Worm (Caenorhabditis elegans) whole organism, mixed stage, embryonic: ENCODE data around the gene nlp-63.
A peak's percentile ranks its signal among the peaks of the same experiment; 100 is the strongest.

Experiments used
- blmp-1 ChIP-seq: fragments of 150-350 bp; optimal IDR thresholded peaks from 2 replicates; lab custom pipeline; 2014; ENCODE audit warnings: missing biosample characterization, missing genetic modification characterization
- ceh-43 ChIP-seq: fragments of 200-800 bp; sonication (Bioruptor generic); optimal IDR thresholded peaks from 2 replicates; lab custom pipeline; 2018; ENCODE audit warnings: mild to moderate bottlenecking, missing genetic modification characterization, moderate library complexity, missing compliant biosample characterization
- ces-1 ChIP-seq: fragments of 150-350 bp; optimal IDR thresholded peaks from 2 replicates; lab custom pipeline; 2014; ENCODE audit warnings: missing biosample characterization, missing genetic modification reagents, missing genetic modification characterization
- ham-2 ChIP-seq: fragments of 200-800 bp; sonication (Bioruptor generic); optimal IDR thresholded peaks from 2 replicates; lab custom pipeline; 2018; ENCODE audit warnings: mild to moderate bottlenecking, missing genetic modification characterization, missing compliant biosample characterization
- hlh-1 ChIP-seq: fragments of 150-350 bp; optimal IDR thresholded peaks from 2 replicates; lab custom pipeline; 2014; ENCODE audit warnings: missing biosample characterization, missing genetic modification reagents, missing genetic modification characterization
- mab-5 ChIP-seq: fragments of 150-350 bp; optimal IDR thresholded peaks from 2 replicates; lab custom pipeline; 2014; ENCODE audit warnings: missing biosample characterization, missing genetic modification characterization
- mls-2 ChIP-seq: sonication (generic microtip); optimal IDR thresholded peaks from 2 replicates; lab custom pipeline; 2016; ENCODE audit warnings: mild to moderate bottlenecking, missing genetic modification characterization, moderate library complexity, missing compliant biosample characterization
- nhr-237 ChIP-seq: fragments of 150-350 bp; optimal IDR thresholded peaks from 2 replicates; lab custom pipeline; 2014; ENCODE audit warnings: missing biosample characterization, missing genetic modification characterization
- nhr-76 ChIP-seq: sonication (generic microtip); optimal IDR thresholded peaks from 2 replicates; lab custom pipeline; 2017; ENCODE audit warnings: missing biosample characterization, missing genetic modification characterization
- pha-4 ChIP-seq: fragments of 150-350 bp; optimal IDR thresholded peaks from 2 replicates; lab custom pipeline; 2018; ENCODE audit warnings: missing biosample characterization, missing genetic modification reagents, missing genetic modification characterization
- sem-2 ChIP-seq: fragments of 200-800 bp; sonication (Bioruptor generic); optimal IDR thresholded peaks from 2 replicates; lab custom pipeline; 2018; ENCODE audit warnings: mild to moderate bottlenecking, missing genetic modification characterization, missing compliant biosample characterization
- snpc-4 ChIP-seq: fragments of 150-350 bp; optimal IDR thresholded peaks from 2 replicates; lab custom pipeline; 2014; ENCODE audit warnings: missing biosample characterization, missing genetic modification characterization
- unc-120 ChIP-seq: sonication (generic microtip); optimal IDR thresholded peaks from 2 replicates; lab custom pipeline; 2017; ENCODE audit warnings: missing genetic modification characterization, missing compliant biosample characterization; ENCODE audit not compliant: poor library complexity, severe bottlenecking
- ztf-11 ChIP-seq: fragments of 150-350 bp; optimal IDR thresholded peaks from 2 replicates; lab custom pipeline; 2014; ENCODE audit warnings: missing biosample characterization, missing genetic modification characterization

nlp-63 gene

DNA sequence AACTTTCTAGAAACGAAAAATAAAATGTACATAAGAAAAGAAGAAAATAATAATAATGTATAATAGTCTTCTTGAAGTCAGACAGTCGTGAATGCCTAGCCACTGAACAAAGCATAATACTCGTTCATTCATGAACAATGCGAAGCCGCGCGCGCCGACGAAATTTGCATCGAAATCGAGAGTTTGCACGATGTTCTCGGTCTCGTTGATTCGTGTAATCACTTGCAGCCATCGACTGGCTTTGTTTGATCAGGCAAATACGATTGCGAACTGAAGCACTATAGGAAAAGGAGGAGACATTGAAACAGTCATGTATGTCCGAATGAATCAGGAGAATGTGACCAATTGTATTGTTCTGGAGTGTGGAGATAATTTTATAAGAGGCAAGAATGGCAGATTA, 48.6 kb downstream of the nlp-63 start:
- TF ChIP-seq nhr-76 (tag; lab: Kevin White, UChicago) (no peak), pha-4 (tag; lab: Kevin White, UChicago) (peak; percentile 68), mab-5 (tag; lab: Kevin White, UChicago) (no peak), ham-2 (GFP tag; lab: Kevin White, UChicago) (peak; percentile 67), blmp-1 (tag; lab: Kevin White, UChicago) (peak; percentile 13), nhr-237 (peak; percentile 34)

ce11 chrII:10204428-10205049, 49.3 kb downstream of the nlp-63 start:
- peak; percentile 32 for TF ChIP-seq pha-4 (tag; lab: Kevin White, UChicago)
- no peak for TF ChIP-seq sem-2 (GFP tag; lab: Kevin White, UChicago)
- TF ChIP-seq ztf-11 (tag; lab: Kevin White, UChicago), result no peak
- peak; percentile 53 for TF ChIP-seq hlh-1 (tag; lab: Kevin White, UChicago)
- TF ChIP-seq unc-120, result no peak
- no peak for TF ChIP-seq ces-1 (GFP tag; lab: Kevin White, UChicago)
- no peak for TF ChIP-seq snpc-4 (tag; lab: Kevin White, UChicago)
- TF ChIP-seq mls-2 (tag; lab: Kevin White, UChicago), result no peak
- no peak for TF ChIP-seq mab-5 (tag; lab: Kevin White, UChicago)
- TF ChIP-seq ceh-43 (GFP tag; lab: Kevin White, UChicago), result no peak
- TF ChIP-seq, all 35 proteins: peak for 2
